Fruit fly (Drosophila melanogaster): ENCODE results near the gene chas.

- TF ChIP-seq usp (GFP tag; optimal IDR thresholded peaks at IDR 0.05) (no peak), psq (optimal IDR thresholded peaks at IDR 0.05) (no peak), Dll (optimal IDR thresholded peaks at IDR 0.05) (no peak)
Observed at dm6 chrX:17671788-17672187, 26.7 kb downstream of the chas start, which contains the start of gene CG12990.

All from whole organism.